Worm (Caenorhabditis elegans): ENCODE results near the gene F28B4.4.

Gene F28B4.4

ce11 chrX:3170456-3170855 lies 39.0 kb downstream of the F28B4.4 start, which contains the start of gene C15C7.6:
C15C7.6 (minus strand) TSS chrX:3170556.
- TF ChIP-seq madf-2 (tag; optimal IDR thresholded peaks at IDR 0.05) (no peak), T23F11.4 (GFP tag; optimal IDR thresholded peaks at IDR 0.05) (no peak), pax-1 (tag; optimal IDR thresholded peaks at IDR 0.05) (no peak), K02D7.2 (tag; optimal IDR thresholded peaks at IDR 0.05) (no peak)

ce11 chrX:3165569-3165968 lies 43.9 kb downstream of the F28B4.4 start, which contains the start of gene pfut-1:
pfut-1 (plus strand) TSS chrX:3165826.
- TF ChIP-seq Y22D7AL.16 (tag; optimal IDR thresholded peaks at IDR 0.05) (no peak), unc-86 (tag; optimal IDR thresholded peaks at IDR 0.05) (no peak), pha-4 (tag; optimal IDR thresholded peaks at IDR 0.05) (no peak), mec-3 (tag; optimal IDR thresholded peaks at IDR 0.05; ENCODE audit: borderline replicate concordance) (no peak), ceh-24 (tag; optimal IDR thresholded peaks at IDR 0.05) (no peak), pha-2 (tag; optimal IDR thresholded peaks at IDR 0.05) (no peak), K09A11.1 (tag; optimal IDR thresholded peaks at IDR 0.05; ENCODE audit: insufficient read depth) (no peak)

ce11 chrX:3163972-3164575 lies 45.3 kb downstream of the F28B4.4 start, which contains the start of gene syx-6:
syx-6 (plus strand) TSS chrX:3164525.
- TF ChIP-seq elt-2 (tag; optimal IDR thresholded peaks at IDR 0.05) (no peak), T23F11.4 (GFP tag; optimal IDR thresholded peaks at IDR 0.05) (no peak), nfya-1 (tag; optimal IDR thresholded peaks at IDR 0.05) (no peak), ceh-2 (tag; optimal IDR thresholded peaks at IDR 0.05) (no peak), unc-3 (GFP tag; conservative IDR thresholded peaks at IDR 0.05) (no peak), unc-3 (tag; optimal IDR thresholded peaks at IDR 0.05) (no peak)

- TF ChIP-seq pha-4 (tag; optimal IDR thresholded peaks at IDR 0.05) (no peak), ceh-31 (tag; optimal IDR thresholded peaks at IDR 0.05) (peak; percentile 36), lim-6 (tag; optimal IDR thresholded peaks at IDR 0.05) (no peak), C38D4.7 (GFP tag; optimal IDR thresholded peaks at IDR 0.05) (no peak), pqm-1 (tag; optimal IDR thresholded peaks at IDR 0.05) (no peak), nfya-1 (tag; optimal IDR thresholded peaks at IDR 0.05) (peak; percentile 36), tbx-2 (tag; optimal IDR thresholded peaks at IDR 0.05) (peak; percentile 2)
Observed at ce11 chrX:3159542-3159941, 49.9 kb downstream of the F28B4.4 start, which contains the start of gene gcc-1. gcc-1 (plus strand) TSS chrX:3159940.

Data from whole organism, late embryonic.